Fruit fly (Drosophila melanogaster) whole organism, embryonic: Measurements from ENCODE around the gene CG31064.

Source experiments
- Abd-B ChIP-seq: fragments of 200-800 bp; sonication (Bioruptor generic); optimal IDR thresholded peaks from 2 replicates; lab custom pipeline; 2018; ENCODE audit warnings: missing biosample characterization, mild to moderate bottlenecking, missing genetic modification characterization, moderate library complexity
- Adf1 ChIP-seq: fragments of 200-800 bp; sonication (Bioruptor generic); IDR thresholded peaks from 2 replicates; pipeline ENCODE4 v1.3.6; 2022; ENCODE audit warnings: missing biosample characterization, missing genetic modification characterization
- Asciz ChIP-seq: fragments of 200-800 bp; sonication (Bioruptor generic); optimal IDR thresholded peaks from 2 replicates; lab custom pipeline; 2017; ENCODE audit warnings: missing biosample characterization, mild to moderate bottlenecking, missing genetic modification characterization, missing genetic modification reagents
- CG2116 ChIP-seq: fragments of 200-800 bp; sonication (Bioruptor generic); optimal IDR thresholded peaks from 3 replicates; lab custom pipeline; 2018; ENCODE audit warnings: missing biosample characterization, mild to moderate bottlenecking, missing genetic modification characterization
- CG6689 ChIP-seq: fragments of 200-800 bp; sonication (Bioruptor generic); IDR thresholded peaks from 2 replicates; pipeline ENCODE4 v1.3.6; 2022; ENCODE audit warnings: missing biosample characterization, missing genetic modification characterization
- CG7556 ChIP-seq: fragments of 200-800 bp; sonication (Bioruptor generic); optimal IDR thresholded peaks from 2 replicates; lab custom pipeline; 2017; ENCODE audit warnings: missing biosample characterization, mild to moderate bottlenecking, missing genetic modification characterization
- CG8359 ChIP-seq: fragments of 200-800 bp; sonication (Bioruptor generic); optimal IDR thresholded peaks from 2 replicates; lab custom pipeline; 2017; ENCODE audit warnings: missing biosample characterization, mild to moderate bottlenecking, missing genetic modification characterization, borderline replicate concordance
- CG9215 ChIP-seq: fragments of 200-800 bp; sonication (Bioruptor generic); IDR thresholded peaks from 2 replicates; pipeline ENCODE4 v1.3.6; 2022; ENCODE audit warnings: missing biosample characterization, missing genetic modification characterization
- CG9797 ChIP-seq: fragments of 200-800 bp; sonication (Bioruptor generic); optimal IDR thresholded peaks from 3 replicates; lab custom pipeline; 2018; ENCODE audit warnings: missing biosample characterization, mild to moderate bottlenecking, missing genetic modification characterization
- Deaf1 ChIP-seq: fragments of 200-800 bp; optimal IDR thresholded peaks from 3 replicates; lab custom pipeline; 2019; ENCODE audit warnings: missing biosample characterization, mild to moderate bottlenecking, missing genetic modification characterization, moderate library complexity
- Drgx ChIP-seq: fragments of 200-800 bp; sonication (Bioruptor generic); IDR thresholded peaks from 2 replicates; pipeline ENCODE4 v1.3.6; 2022; ENCODE audit warnings: missing biosample characterization, missing genetic modification characterization
- HLH3B ChIP-seq: fragments of 200-800 bp; sonication (Bioruptor generic); IDR thresholded peaks from 2 replicates; pipeline ENCODE4 v1.3.6; 2022; ENCODE audit warnings: missing biosample characterization, missing genetic modification characterization
- HLH4C ChIP-seq: fragments of 200-800 bp; sonication (Bioruptor generic); IDR thresholded peaks from 3 replicates; pipeline ENCODE4 v1.3.6; 2022; ENCODE audit warnings: missing biosample characterization, missing genetic modification characterization; ENCODE audit not compliant: partially characterized antibody
- MTF-1 ChIP-seq: fragments of 200-800 bp; sonication (Bioruptor generic); optimal IDR thresholded peaks from 2 replicates; lab custom pipeline; 2018; ENCODE audit warnings: missing biosample characterization, mild to moderate bottlenecking, missing genetic modification characterization, borderline replicate concordance
- Med ChIP-seq: fragments of 200-800 bp; sonication (Bioruptor generic); peaks from one replicate; lab custom pipeline; 2016; ENCODE audit warnings: missing biosample characterization, missing genetic modification characterization, mild to moderate bottlenecking, inconsistent platforms, moderate library complexity
- Myb ChIP-seq: fragments of 200-800 bp; sonication (Bioruptor generic); optimal IDR thresholded peaks from 2 replicates; lab custom pipeline; 2016; ENCODE audit warnings: missing biosample characterization, missing genetic modification characterization
- NC2α ChIP-seq: fragments of 200-800 bp; sonication (Bioruptor generic); optimal IDR thresholded peaks from 2 replicates; lab custom pipeline; 2016; ENCODE audit warnings: missing biosample characterization, missing genetic modification characterization
- Optix ChIP-seq: fragments of 200-800 bp; sonication (Bioruptor generic); IDR thresholded peaks from 3 replicates; pipeline ENCODE4 v1.3.6; 2022; ENCODE audit warnings: missing biosample characterization, missing genetic modification characterization
- Ptx1 ChIP-seq: fragments of 200-800 bp; sonication (Bioruptor generic); IDR thresholded peaks from 2 replicates; pipeline ENCODE4 v1.3.6; 2022; ENCODE audit warnings: missing biosample characterization, missing genetic modification characterization
- aop ChIP-seq: fragments of 200-800 bp; sonication (Bioruptor generic); IDR thresholded peaks from 2 replicates; pipeline ENCODE4 v1.3.6; 2022; ENCODE audit warnings: missing biosample characterization, missing genetic modification characterization
- esg ChIP-seq: fragments of 200-800 bp; sonication (Bioruptor generic); conservative IDR thresholded peaks from 2 replicates; pipeline ENCODE4 v1.3.6; 2022; ENCODE audit warnings: missing biosample characterization, missing genetic modification characterization
- fd96Cb ChIP-seq: fragments of 200-800 bp; sonication (Bioruptor generic); optimal IDR thresholded peaks from 2 replicates; lab custom pipeline; 2018; ENCODE audit warnings: missing biosample characterization, mild to moderate bottlenecking, missing genetic modification characterization, moderate library complexity
- gfzf ChIP-seq: fragments of 200-800 bp; sonication (Bioruptor generic); optimal IDR thresholded peaks from 2 replicates; lab custom pipeline; 2016; ENCODE audit warnings: missing biosample characterization, mild to moderate bottlenecking, missing genetic modification characterization, moderate library complexity
- hb ChIP-seq: fragments of 200-800 bp; sonication (Bioruptor generic); IDR thresholded peaks from 3 replicates; pipeline ENCODE4 v1.3.6; 2022; ENCODE audit warnings: missing biosample characterization, missing genetic modification characterization; ENCODE audit not compliant: partially characterized antibody
- her ChIP-seq: fragments of 200-800 bp; sonication (Bioruptor generic); optimal IDR thresholded peaks from 2 replicates; lab custom pipeline; 2016; ENCODE audit warnings: missing biosample characterization, missing genetic modification characterization
- hth ChIP-seq: fragments of >200 bp; optimal IDR thresholded peaks from 2 replicates; lab custom pipeline; 2017; ENCODE audit warnings: inconsistent platforms
- ind ChIP-seq: fragments of 200-800 bp; sonication (Bioruptor generic); optimal IDR thresholded peaks from 3 replicates; lab custom pipeline; 2016; ENCODE audit warnings: missing biosample characterization, missing genetic modification characterization
- insv ChIP-seq, 2 experiments: fragments of 200-800 bp; sonication (Bioruptor generic); optimal IDR thresholded peaks; 3 replicates each; lab custom pipeline; 2016 to 2018; ENCODE audit warnings: missing biosample characterization in 2 of 2, missing genetic modification characterization in 2 of 2
- kah ChIP-seq: fragments of 200-800 bp; sonication (Bioruptor generic); optimal IDR thresholded peaks from 2 replicates; lab custom pipeline; 2018; ENCODE audit warnings: missing biosample characterization, mild to moderate bottlenecking, missing genetic modification characterization
- lmd ChIP-seq: fragments of 200-800 bp; sonication (Bioruptor generic); IDR thresholded peaks from 2 replicates; pipeline ENCODE4 v1.3.6; 2022; ENCODE audit warnings: missing biosample characterization, missing genetic modification characterization
- lola ChIP-seq, 3 experiments: fragments of >200 bp in 2 of 3; fragments of 200-800 bp in 1 of 3; sonication (Bioruptor generic) in 1 of 3; optimal IDR thresholded peaks; 2 replicates each; lab custom pipeline; 2017 to 2019; ENCODE audit warnings: missing biosample characterization in 3 of 3, missing genetic modification characterization in 3 of 3, mild to moderate bottlenecking in 1 of 3, moderate library complexity in 1 of 3
- mam ChIP-seq: fragments of 200-800 bp; sonication (Bioruptor generic); optimal IDR thresholded peaks from 3 replicates; lab custom pipeline; 2016; ENCODE audit warnings: missing biosample characterization, missing genetic modification characterization
- pfk ChIP-seq: fragments of 200-800 bp; sonication (Bioruptor generic); optimal IDR thresholded peaks from 2 replicates; lab custom pipeline; 2018; ENCODE audit warnings: missing biosample characterization, mild to moderate bottlenecking, missing genetic modification characterization, moderate library complexity
- phol ChIP-seq: fragments of 200-800 bp; sonication (Bioruptor generic); optimal IDR thresholded peaks from 3 replicates; lab custom pipeline; 2018; ENCODE audit warnings: missing biosample characterization, mild to moderate bottlenecking, missing genetic modification characterization, moderate library complexity
- prd ChIP-seq, 3 experiments: fragments of >200 bp in 2 of 3; fragments of 200-800 bp in 1 of 3; sonication (Bioruptor generic) in 1 of 3; optimal IDR thresholded peaks in 2 of 3; IDR thresholded peaks in 1 of 3; 2 replicates in 2 of 3; 3 replicates in 1 of 3; pipeline versions ENCODE4 v1.3.6 to Lab custom; 2017 to 2022; ENCODE audit warnings: missing biosample characterization in 1 of 3, missing genetic modification characterization in 1 of 3
- sens ChIP-seq: fragments of 200-800 bp; sonication (Bioruptor generic); peaks from one replicate; lab custom pipeline; 2016; ENCODE audit warnings: missing biosample characterization, missing genetic modification characterization
- tgo ChIP-seq: fragments of 200-800 bp; sonication (Bioruptor generic); IDR thresholded peaks from 3 replicates; pipeline ENCODE4 v1.3.6; 2022; ENCODE audit warnings: missing biosample characterization, missing genetic modification characterization
- vnd ChIP-seq: fragments of 200-800 bp; sonication (Bioruptor generic); IDR thresholded peaks from 3 replicates; pipeline ENCODE4 v1.3.6; 2022; ENCODE audit warnings: missing biosample characterization, missing genetic modification characterization; ENCODE audit not compliant: partially characterized antibody

CG31064 gene

dm6 chr3R:27209561-27210275 is 29.2 kb downstream of the CG31064 start:
- TF ChIP-seq her (GFP tag; lab: Kevin White, UChicago) (no peak), Deaf1 (tag; lab: Kevin White, UChicago) (no peak), CG7556 (GFP tag; lab: Kevin White, UChicago) (no peak), Asciz (GFP tag; lab: Kevin White, UChicago) (no peak), NC2α (GFP tag; lab: Kevin White, UChicago) (no peak), Abd-B (GFP tag; lab: Kevin White, UChicago) (no peak), vnd (GFP tag; lab: Robert Waterston, UW) (no peak), Optix (GFP tag; lab: Robert Waterston, UW) (no peak), pfk (GFP tag; lab: Kevin White, UChicago) (no peak), prd (optimal IDR thresholded peaks at IDR 0.05; lab: Kevin White, UChicago) (no peak), prd (GFP tag; IDR thresholded peaks at IDR 0.05; lab: Robert Waterston, UW) (peak; percentile 20; the same call in 1 of the 3 replicates), Ptx1 (GFP tag; lab: Robert Waterston, UW) (0 out of 2 replicates have a peak, but pooled peaks have one; percentile 6), gfzf (GFP tag; lab: Kevin White, UChicago) (no peak), MTF-1 (no peak), hb (no peak), mam (no peak), HLH4C (GFP tag; lab: Robert Waterston, UW) (no peak), lmd (GFP tag; lab: Robert Waterston, UW) (no peak), HLH3B (GFP tag; lab: Robert Waterston, UW) (0 out of 2 replicates have a peak, but pooled peaks have one; percentile 27), insv (GFP tag; optimal IDR thresholded peaks at IDR 0.05; lab: Kevin White, UChicago) (no peak), CG8359 (GFP tag; lab: Kevin White, UChicago) (no peak), esg (GFP tag; lab: Robert Waterston, UW) (0 out of 2 replicates have a peak, but pooled peaks have one; percentile 14), Myb (GFP tag; lab: Kevin White, UChicago) (no peak), tgo (GFP tag; lab: Robert Waterston, UW) (no peak), phol (tag; lab: Kevin White, UChicago) (no peak), CG2116 (GFP tag; lab: Kevin White, UChicago) (no peak), Adf1 (no peak), hth (no peak), CG9797 (GFP tag; lab: Kevin White, UChicago) (no peak), ind (GFP tag; lab: Kevin White, UChicago) (no peak), lola (GFP tag; optimal IDR thresholded peaks at IDR 0.05; lab: Kevin White, UChicago) (no peak), Med (GFP tag; lab: Kevin White, UChicago) (peak; percentile 25), CG6689 (no peak), kah (GFP tag; lab: Kevin White, UChicago) (no peak), CG9215 (GFP tag; lab: Robert Waterston, UW) (no peak), fd96Cb (tag; lab: Kevin White, UChicago) (no peak), Drgx (peak; percentile 12; the same call in 1 of the 2 replicates), aop (GFP tag; lab: Robert Waterston, UW) (no peak), sens (GFP tag; lab: Kevin White, UChicago) (peak; percentile 27)
